Fruit fly (Drosophila melanogaster): ENCODE measurements around the gene CG45064.

CG45064 gene

dm6 chrX:14825922-14826617, 56.3 kb downstream of the CG45064 start, which contains the start of gene rut (continued):
- TF ChIP-seq CoRest (tag; optimal IDR thresholded peaks at IDR 0.05) (peak; percentile 20), CG6689 (GFP tag; IDR thresholded peaks at IDR 0.05) (0 out of 2 replicates have a peak, but pooled peaks have one; percentile 7), Pdp1 (GFP tag; optimal IDR thresholded peaks at IDR 0.05) (peak in 1 of 2 experiments; percentile 25), dati (GFP tag; IDR thresholded peaks at IDR 0.05) (no peak), C15 (GFP tag; IDR thresholded peaks at IDR 0.05) (no peak), Trl (optimal IDR thresholded peaks at IDR 0.05) (no peak), Trl (GFP tag; optimal IDR thresholded peaks at IDR 0.05) (peak; percentile 49), CG5180 (GFP tag; optimal IDR thresholded peaks at IDR 0.05) (peak; percentile 97), hb (GFP tag; IDR thresholded peaks at IDR 0.05; ENCODE audit: partially characterized antibody) (peak; percentile 95), MBD-R2 (GFP tag; IDR thresholded peaks at IDR 0.05) (peak; percentile 43; the same call in 1 of the 2 replicates), slp2 (GFP tag; optimal IDR thresholded peaks at IDR 0.05) (no peak), CG12071 (GFP tag; optimal IDR thresholded peaks at IDR 0.05) (peak; percentile 39), Nf-YC (tag; optimal IDR thresholded peaks at IDR 0.05) (no peak), sqz (GFP tag; optimal IDR thresholded peaks at IDR 0.05) (no peak), inv (GFP tag; IDR thresholded peaks at IDR 0.05; ENCODE audit: partially characterized antibody) (peak; percentile 97), Dad (GFP tag; optimal IDR thresholded peaks at IDR 0.05) (peak; percentile 5), cad (GFP tag; optimal IDR thresholded peaks at IDR 0.05) (no peak), jing (GFP tag; optimal IDR thresholded peaks at IDR 0.05) (peak; percentile 24), Drgx (GFP tag; IDR thresholded peaks at IDR 0.05) (peak; percentile 50), bab2 (GFP tag; optimal IDR thresholded peaks at IDR 0.05) (peak; percentile 15), CG12744 (GFP tag; optimal IDR thresholded peaks at IDR 0.05) (peak; percentile 25), D (optimal IDR thresholded peaks at IDR 0.05) (no peak), D (GFP tag; optimal IDR thresholded peaks at IDR 0.05) (no peak), CG32767 (GFP tag; IDR thresholded peaks at IDR 0.05) (no peak), CG1792 (GFP tag; optimal IDR thresholded peaks at IDR 0.05) (no peak), Dbx (GFP tag; IDR thresholded peaks at IDR 0.05) (peak; percentile 67), Usf (GFP tag; optimal IDR thresholded peaks at IDR 0.05) (no peak), CG12659 (GFP tag; optimal IDR thresholded peaks at IDR 0.05) (peak; percentile 56), bbx (GFP tag; IDR thresholded peaks at IDR 0.05; ENCODE audit: partially characterized antibody) (peak; percentile 97), CG10321 (GFP tag; IDR thresholded peaks at IDR 0.05) (no peak), CG30431 (GFP tag; optimal IDR thresholded peaks at IDR 0.05) (no peak), Doc3 (GFP tag; IDR thresholded peaks at IDR 0.05; ENCODE audit: partially characterized antibody) (peak; percentile 90), unc-4 (GFP tag; IDR thresholded peaks at IDR 0.05; ENCODE audit: partially characterized antibody) (peak; percentile 91), Myb (GFP tag; optimal IDR thresholded peaks at IDR 0.05) (peak; percentile 67), row (GFP tag; IDR thresholded peaks at IDR 0.05) (peak; percentile 89), hkb (optimal IDR thresholded peaks at IDR 0.05) (no peak), hkb (GFP tag; IDR thresholded peaks at IDR 0.05) (peak; percentile 22; the same call in 1 of the 2 replicates), Opbp (GFP tag; IDR thresholded peaks at IDR 0.05; ENCODE audit: partially characterized antibody) (peak; percentile 95), CG16863 (GFP tag; optimal IDR thresholded peaks at IDR 0.05) (no peak), Adf1 (GFP tag; IDR thresholded peaks at IDR 0.05) (peak; percentile 52), CG1233 (GFP tag; optimal IDR thresholded peaks at IDR 0.05) (no peak), CG2116 (GFP tag; optimal IDR thresholded peaks at IDR 0.05) (peak; percentile 17), CG6272 (GFP tag; IDR thresholded peaks at IDR 0.05) (no peak; the same call in 1 of the 2 replicates), CkIIα-i1 (GFP tag; IDR thresholded peaks at IDR 0.05) (no peak), CG13123 (GFP tag; optimal IDR thresholded peaks at IDR 0.05) (no peak), BEAF-32 (GFP tag; optimal IDR thresholded peaks at IDR 0.05) (peak; percentile 88), prd (optimal IDR thresholded peaks at IDR 0.05) (no peak), prd (GFP tag; IDR thresholded peaks at IDR 0.05) (no peak), pita (GFP tag; optimal IDR thresholded peaks at IDR 0.05) (no peak), Stat92E (GFP tag; optimal IDR thresholded peaks at IDR 0.05) (no peak), D19A (tag; optimal IDR thresholded peaks at IDR 0.05) (no peak)
